Worm (Caenorhabditis elegans) whole organism, early embryonic: ENCODE measurements around the gene ttr-3.

ENCODE experiments used
- B0310.2 ChIP-seq: sonication (generic microtip); optimal IDR thresholded peaks from 2 replicates; lab custom pipeline; 2016; ENCODE audit warnings: mild to moderate bottlenecking, missing genetic modification characterization, missing compliant biosample characterization
- F13C5.2 ChIP-seq: sonication (generic microtip); optimal IDR thresholded peaks from 2 replicates; lab custom pipeline; 2017; ENCODE audit warnings: mild to moderate bottlenecking, missing genetic modification characterization, inconsistent platforms, missing compliant biosample characterization
- ama-1 ChIP-seq: fragments of 150-350 bp; optimal IDR thresholded peaks from 2 replicates; lab custom pipeline; 2014
- ceh-36 ChIP-seq: sonication (generic microtip); optimal IDR thresholded peaks from 2 replicates; lab custom pipeline; 2016; ENCODE audit warnings: missing genetic modification characterization, inconsistent platforms, missing compliant biosample characterization
- flt-1 ChIP-seq: fragments of 200-800 bp; sonication (Bioruptor generic); IDR thresholded peaks from 2 replicates; pipeline ENCODE4 v1.3.6; 2022; ENCODE audit warnings: missing genetic modification characterization, missing compliant biosample characterization
- hmg-4 ChIP-seq: fragments of 200-800 bp; sonication (Bioruptor generic); optimal IDR thresholded peaks from 2 replicates; lab custom pipeline; 2018; ENCODE audit warnings: mild to moderate bottlenecking, missing genetic modification characterization, missing compliant biosample characterization
- hnd-1 ChIP-seq: sonication (generic microtip); optimal IDR thresholded peaks from 2 replicates; lab custom pipeline; 2016; ENCODE audit warnings: missing genetic modification characterization, missing compliant biosample characterization
- pes-1 ChIP-seq: fragments of 200-800 bp; sonication (Bioruptor generic); IDR thresholded peaks from 2 replicates; pipeline ENCODE4 v1.3.6; 2022; ENCODE audit warnings: missing genetic modification reagents, missing genetic modification characterization, missing compliant biosample characterization
- scrt-1 ChIP-seq: fragments of 200-800 bp; sonication (Bioruptor generic); IDR thresholded peaks from 2 replicates; pipeline ENCODE4 v1.3.6; 2022; ENCODE audit warnings: missing genetic modification characterization, missing compliant biosample characterization
- sea-1 ChIP-seq: fragments of 200-800 bp; sonication (Bioruptor generic); conservative IDR thresholded peaks from 2 replicates; pipeline ENCODE4 v1.3.6; 2022; ENCODE audit warnings: missing genetic modification characterization, missing compliant biosample characterization
- tbx-11 ChIP-seq: fragments of 200-800 bp; sonication (Bioruptor generic); IDR thresholded peaks from 2 replicates; pipeline ENCODE4 v1.3.6; 2022; ENCODE audit warnings: missing genetic modification characterization, missing compliant biosample characterization
- tbx-37 ChIP-seq: fragments of 200-800 bp; sonication (Bioruptor generic); conservative IDR thresholded peaks from 2 replicates; pipeline ENCODE4 v1.3.6; 2022; ENCODE audit warnings: missing genetic modification reagents, missing genetic modification characterization, missing compliant biosample characterization
- tra-4 ChIP-seq: sonication (generic microtip); optimal IDR thresholded peaks from 2 replicates; lab custom pipeline; 2017; ENCODE audit warnings: missing genetic modification characterization, missing compliant biosample characterization

- no peak for TF ChIP-seq hmg-4 (GFP tag; lab: Kevin White, UChicago)
- no peak for TF ChIP-seq tbx-11 (GFP tag; lab: Robert Waterston, UW)
- TF ChIP-seq flt-1, result no peak
- no peak for TF ChIP-seq hnd-1 (tag; lab: Kevin White, UChicago)
- TF ChIP-seq pes-1, result no peak
- no peak for TF ChIP-seq scrt-1 (GFP tag; lab: Robert Waterston, UW)
- no peak for TF ChIP-seq ama-1 (lab: Kevin White, UChicago)
- no peak for TF ChIP-seq B0310.2 (tag; lab: Kevin White, UChicago)
- TF ChIP-seq ceh-36 (tag; lab: Kevin White, UChicago), result no peak
- no peak for TF ChIP-seq sea-1
- no peak for TF ChIP-seq tbx-37
- TF ChIP-seq tra-4 (tag; lab: Kevin White, UChicago), result no peak
- TF ChIP-seq F13C5.2 (tag; lab: Kevin White, UChicago), result no peak
These were observed 29.6 kb upstream of the ttr-3 start, which contains the start of gene mog-1 for ce11 chrIII:9956123-9956522.
